Worm (Caenorhabditis elegans): ENCODE results near the gene F09G2.2.

Gene F09G2.2

ce11 chrV:7198403-7198802, 1.7 kb downstream of the F09G2.2 start (continued):
- TF ChIP-seq nhr-76 (tag; optimal IDR thresholded peaks at IDR 0.05) (no peak), daf-19 (GFP tag; conservative IDR thresholded peaks at IDR 0.05) (no peak), T20F7.1 (GFP tag; optimal IDR thresholded peaks at IDR 0.05) (peak; percentile 41), aha-1 (tag) (peak; percentile 66), unc-62 (GFP tag; optimal IDR thresholded peaks at IDR 0.05 in 1 of 2) (peak in 1 of 2 experiments; percentile 72), unc-62 (tag; optimal IDR thresholded peaks at IDR 0.05) (no peak), ctbp-1 (GFP tag; IDR thresholded peaks at IDR 0.05) (no peak), nhr-6 (tag; optimal IDR thresholded peaks at IDR 0.05) (no peak), mes-2 (tag; optimal IDR thresholded peaks at IDR 0.05; ENCODE audit: poor library complexity, severe bottlenecking) (peak; percentile 34), ceh-28 (tag; optimal IDR thresholded peaks at IDR 0.05) (no peak), dve-1 (tag; optimal IDR thresholded peaks at IDR 0.05; ENCODE audit: insufficient read depth) (peak; percentile 84), F37D6.2 (tag; optimal IDR thresholded peaks at IDR 0.05) (no peak), lin-38 (GFP tag; IDR thresholded peaks at IDR 0.05) (peak; percentile 51; the same call in 1 of the 2 replicates), ceh-44 (GFP tag; IDR thresholded peaks at IDR 0.05) (no peak), mdl-1 (tag; optimal IDR thresholded peaks at IDR 0.05) (peak in 1 of 2 experiments; percentile 21), hlh-30 (tag; optimal IDR thresholded peaks at IDR 0.05; ENCODE audit: insufficient read depth) (peak; percentile 27), gei-8 (GFP tag; optimal IDR thresholded peaks at IDR 0.05) (peak; percentile 23), duxl-1 (tag; optimal IDR thresholded peaks at IDR 0.05; ENCODE audit: poor library complexity) (peak; percentile 57), saeg-2 (GFP tag; IDR thresholded peaks at IDR 0.05) (no peak), lin-1 (GFP tag; IDR thresholded peaks at IDR 0.05) (0 out of 2 replicates have a peak, but pooled peaks have one; percentile 28), lin-39 (tag; optimal IDR thresholded peaks at IDR 0.05) (no peak), lsy-2 (tag; optimal IDR thresholded peaks at IDR 0.05) (peak in 1 of 2 experiments; percentile 21), php-3 (GFP tag; IDR thresholded peaks at IDR 0.05) (peak; percentile 58), snpc-4 (tag; optimal IDR thresholded peaks at IDR 0.05) (no peak), zag-1 (tag; optimal IDR thresholded peaks at IDR 0.05) (no peak), daf-12 (tag; optimal IDR thresholded peaks at IDR 0.05) (no peak), lin-15B (tag; optimal IDR thresholded peaks at IDR 0.05) (no peak), ceh-82 (tag; optimal IDR thresholded peaks at IDR 0.05) (no peak), T26A8.4 (GFP tag; IDR thresholded peaks at IDR 0.05) (0 out of 2 replicates have a peak, but pooled peaks have one; percentile 37)

ce11 chrV:7199077-7199476, 2.4 kb downstream of the F09G2.2 start:
- no peak for TF ChIP-seq tra-1 (GFP tag; IDR thresholded peaks at IDR 0.05)
- TF ChIP-seq F49E8.2 (tag; optimal IDR thresholded peaks at IDR 0.05; ENCODE audit: borderline replicate concordance), result peak; percentile 36
- peak; percentile 53; the same call in 1 of the 2 replicates for TF ChIP-seq snpc-1.2 (GFP tag; IDR thresholded peaks at IDR 0.05)

- TF ChIP-seq daf-16 (GFP tag; optimal IDR thresholded peaks at IDR 0.05), result no peak
- peak; percentile 9 for TF ChIP-seq daf-16 (tag; optimal IDR thresholded peaks at IDR 0.05)
- TF ChIP-seq spr-3 (GFP tag; optimal IDR thresholded peaks at IDR 0.05), result no peak
- no peak for TF ChIP-seq F37D6.2 (tag; optimal IDR thresholded peaks at IDR 0.05)
- TF ChIP-seq lim-7 (GFP tag; IDR thresholded peaks at IDR 0.05), result no peak
- no peak for TF ChIP-seq daf-19 (GFP tag; conservative IDR thresholded peaks at IDR 0.05)
Measured at ce11 chrV:7199932-7200331, 3.2 kb downstream of the F09G2.2 start, which contains the start of gene F09G2.1. Gene F09G2.1 (plus strand): TSS chrV:7200232.

ce11 chrV:7201353-7201752, 4.6 kb downstream of the F09G2.2 start:
- TF ChIP-seq gei-8 (GFP tag; optimal IDR thresholded peaks at IDR 0.05) (no peak), unc-62 (GFP tag; optimal IDR thresholded peaks at IDR 0.05 in 1 of 2) (peak in 1 of 2 experiments; percentile 94), unc-62 (tag; optimal IDR thresholded peaks at IDR 0.05) (no peak), egl-43 (GFP tag; IDR thresholded peaks at IDR 0.05) (no peak), php-3 (GFP tag; IDR thresholded peaks at IDR 0.05) (no peak)

Measured in whole organism, L4 larva.